Fruit fly (Drosophila melanogaster) whole organism, embryonic: ENCODE measurements around the gene Cpr62Bc.
A peak's percentile ranks its signal among the peaks of the same experiment; 100 is the strongest.

Experiments
- B-H1 ChIP-seq: fragments of 200-800 bp; sonication (Bioruptor generic); IDR thresholded peaks from 3 replicates; pipeline ENCODE4 v1.3.6; 2022; ENCODE audit warnings: missing biosample characterization, missing genetic modification characterization
- C15 ChIP-seq: fragments of 200-800 bp; sonication (Bioruptor generic); IDR thresholded peaks from 3 replicates; pipeline ENCODE4 v1.3.6; 2022; ENCODE audit warnings: missing biosample characterization, missing genetic modification characterization
- CG10321 ChIP-seq: fragments of 200-800 bp; sonication (Bioruptor generic); IDR thresholded peaks from 2 replicates; pipeline ENCODE4 v1.3.6; 2022; ENCODE audit warnings: missing biosample characterization, missing genetic modification characterization
- CG10565 ChIP-seq: fragments of 200-800 bp; sonication (Bioruptor generic); optimal IDR thresholded peaks from 3 replicates; lab custom pipeline; 2016; ENCODE audit warnings: missing biosample characterization, mild to moderate bottlenecking, missing genetic modification characterization
- CG11504 ChIP-seq: fragments of 200-800 bp; sonication (Bioruptor generic); optimal IDR thresholded peaks from 3 replicates; lab custom pipeline; 2019; ENCODE audit warnings: missing biosample characterization, mild to moderate bottlenecking, missing genetic modification characterization, moderate library complexity
- CG12155 ChIP-seq: fragments of 200-800 bp; sonication (Bioruptor generic); optimal IDR thresholded peaks from 3 replicates; lab custom pipeline; 2016; ENCODE audit warnings: missing biosample characterization, missing genetic modification characterization
- CG12219 ChIP-seq: fragments of 200-800 bp; sonication (Bioruptor generic); optimal IDR thresholded peaks from 3 replicates; lab custom pipeline; 2018; ENCODE audit warnings: missing biosample characterization, mild to moderate bottlenecking, missing genetic modification characterization
- CG12391 ChIP-seq: fragments of 200-800 bp; sonication (Bioruptor generic); optimal IDR thresholded peaks from 3 replicates; lab custom pipeline; 2018; ENCODE audit warnings: missing biosample characterization, mild to moderate bottlenecking, missing genetic modification characterization, moderate library complexity
- CG12659 ChIP-seq: fragments of 200-800 bp; sonication (Bioruptor generic); optimal IDR thresholded peaks from 3 replicates; lab custom pipeline; 2017; ENCODE audit warnings: mild to moderate bottlenecking, missing biosample characterization, missing genetic modification reagents, missing genetic modification characterization
- CG14050 ChIP-seq: fragments of 200-800 bp; sonication (Bioruptor generic); IDR thresholded peaks from 3 replicates; pipeline ENCODE4 v1.3.6; 2022; ENCODE audit warnings: missing biosample characterization, missing genetic modification characterization
- CG1647 ChIP-seq: fragments of 200-800 bp; sonication (Bioruptor generic); optimal IDR thresholded peaks from 3 replicates; lab custom pipeline; 2016; ENCODE audit warnings: missing biosample characterization, missing genetic modification characterization
- CG17359 ChIP-seq: fragments of 200-800 bp; sonication (Bioruptor generic); optimal IDR thresholded peaks from 3 replicates; lab custom pipeline; 2018; ENCODE audit warnings: missing biosample characterization, mild to moderate bottlenecking, missing genetic modification characterization, moderate library complexity
- CG18619 ChIP-seq: fragments of 200-800 bp; sonication (Bioruptor generic); optimal IDR thresholded peaks from 3 replicates; lab custom pipeline; 2017; ENCODE audit warnings: missing biosample characterization, mild to moderate bottlenecking, missing genetic modification characterization
- CG2116 ChIP-seq: fragments of 200-800 bp; sonication (Bioruptor generic); optimal IDR thresholded peaks from 3 replicates; lab custom pipeline; 2018; ENCODE audit warnings: missing biosample characterization, mild to moderate bottlenecking, missing genetic modification characterization
- CG2129 ChIP-seq: fragments of 200-800 bp; sonication (Bioruptor generic); IDR thresholded peaks from 2 replicates; pipeline ENCODE4 v1.3.6; 2022; ENCODE audit warnings: missing biosample characterization, missing genetic modification characterization; ENCODE audit not compliant: partially characterized antibody
- CG2678 ChIP-seq: fragments of 200-800 bp; sonication (Bioruptor generic); optimal IDR thresholded peaks from 3 replicates; lab custom pipeline; 2019; ENCODE audit warnings: missing biosample characterization, mild to moderate bottlenecking, missing genetic modification characterization, moderate library complexity
- CG31224 ChIP-seq: fragments of 200-800 bp; sonication (Bioruptor generic); IDR thresholded peaks from 2 replicates; pipeline ENCODE4 v1.3.6; 2022; ENCODE audit warnings: missing biosample characterization, missing genetic modification characterization
- CG34224 ChIP-seq: fragments of 200-800 bp; sonication (Bioruptor generic); IDR thresholded peaks from 3 replicates; pipeline ENCODE4 v1.3.6; 2022; ENCODE audit warnings: missing biosample characterization, missing genetic modification characterization; ENCODE audit not compliant: partially characterized antibody
- CG34376 ChIP-seq: fragments of 200-800 bp; sonication (Bioruptor generic); optimal IDR thresholded peaks from 2 replicates; lab custom pipeline; 2018; ENCODE audit warnings: missing biosample characterization, mild to moderate bottlenecking, missing genetic modification characterization
- CG6791 ChIP-seq: fragments of 200-800 bp; sonication (Bioruptor generic); IDR thresholded peaks from 3 replicates; pipeline ENCODE4 v1.3.6; 2022; ENCODE audit warnings: missing biosample characterization, missing genetic modification characterization; ENCODE audit not compliant: partially characterized antibody
- CG9727 ChIP-seq: fragments of 200-800 bp; sonication (Bioruptor generic); optimal IDR thresholded peaks from 3 replicates; lab custom pipeline; 2017; ENCODE audit warnings: missing biosample characterization, mild to moderate bottlenecking, missing genetic modification characterization
- Drgx ChIP-seq: fragments of 200-800 bp; sonication (Bioruptor generic); IDR thresholded peaks from 2 replicates; pipeline ENCODE4 v1.3.6; 2022; ENCODE audit warnings: missing biosample characterization, missing genetic modification characterization
- Gug ChIP-seq: fragments of 200-800 bp; sonication (Bioruptor generic); IDR thresholded peaks from 4 replicates; pipeline ENCODE4 v1.3.6; 2022; ENCODE audit warnings: missing biosample characterization, missing genetic modification characterization
- HLHmδ ChIP-seq: fragments of 200-800 bp; sonication (Bioruptor generic); optimal IDR thresholded peaks from 2 replicates; lab custom pipeline; 2018; ENCODE audit warnings: missing biosample characterization, mild to moderate bottlenecking, missing genetic modification characterization, moderate library complexity
- Hey ChIP-seq: fragments of 200-800 bp; sonication (Bioruptor generic); optimal IDR thresholded peaks from 3 replicates; lab custom pipeline; 2018; ENCODE audit warnings: missing biosample characterization, mild to moderate bottlenecking, missing genetic modification characterization
- HmgZ ChIP-seq: fragments of 200-800 bp; sonication (Bioruptor generic); optimal IDR thresholded peaks from 2 replicates; lab custom pipeline; 2018; ENCODE audit warnings: missing biosample characterization, mild to moderate bottlenecking, missing genetic modification characterization
- Med ChIP-seq: fragments of 200-800 bp; sonication (Bioruptor generic); peaks from one replicate; lab custom pipeline; 2016; ENCODE audit warnings: missing biosample characterization, missing genetic modification characterization, mild to moderate bottlenecking, inconsistent platforms, moderate library complexity
- NC2β ChIP-seq: fragments of 200-800 bp; sonication (Bioruptor generic); optimal IDR thresholded peaks from 2 replicates; lab custom pipeline; 2016; ENCODE audit warnings: missing biosample characterization, missing genetic modification characterization
- NFAT ChIP-seq: fragments of 200-800 bp; sonication (Bioruptor generic); IDR thresholded peaks from 2 replicates; pipeline ENCODE4 v1.3.6; 2022; ENCODE audit warnings: missing biosample characterization, missing genetic modification characterization
- Opbp ChIP-seq: fragments of 200-800 bp; sonication (Bioruptor generic); IDR thresholded peaks from 3 replicates; pipeline ENCODE4 v1.3.6; 2022; ENCODE audit warnings: missing biosample characterization, missing genetic modification characterization; ENCODE audit not compliant: partially characterized antibody
- Six4 ChIP-seq: fragments of 200-800 bp; sonication (Bioruptor generic); optimal IDR thresholded peaks from 2 replicates; lab custom pipeline; 2016; ENCODE audit warnings: missing biosample characterization, missing genetic modification characterization
- TFAM ChIP-seq: fragments of 200-800 bp; sonication (Bioruptor generic); optimal IDR thresholded peaks from 2 replicates; lab custom pipeline; 2017; ENCODE audit warnings: missing biosample characterization, missing genetic modification characterization, inconsistent platforms
- amos ChIP-seq: fragments of 200-800 bp; sonication (Bioruptor generic); IDR thresholded peaks from 2 replicates; pipeline ENCODE4 v1.3.6; 2022; ENCODE audit warnings: missing biosample characterization, missing genetic modification characterization; ENCODE audit not compliant: partially characterized antibody
- ase ChIP-seq: fragments of 200-800 bp; sonication (Bioruptor generic); IDR thresholded peaks from 3 replicates; pipeline ENCODE4 v1.3.6; 2022; ENCODE audit warnings: missing biosample characterization, missing genetic modification characterization
- ewg ChIP-seq: fragments of 200-800 bp; sonication (Bioruptor generic); optimal IDR thresholded peaks from 3 replicates; lab custom pipeline; 2017; ENCODE audit warnings: mild to moderate bottlenecking, missing biosample characterization, missing genetic modification reagents, missing genetic modification characterization
- fd102C ChIP-seq: fragments of 200-800 bp; sonication (Bioruptor generic); optimal IDR thresholded peaks from 2 replicates; lab custom pipeline; 2018; ENCODE audit warnings: missing biosample characterization, mild to moderate bottlenecking, missing genetic modification characterization, moderate library complexity
- hb ChIP-seq: fragments of 200-800 bp; sonication (Bioruptor generic); IDR thresholded peaks from 3 replicates; pipeline ENCODE4 v1.3.6; 2022; ENCODE audit warnings: missing biosample characterization, missing genetic modification characterization; ENCODE audit not compliant: partially characterized antibody
- hth ChIP-seq: fragments of >200 bp; optimal IDR thresholded peaks from 2 replicates; lab custom pipeline; 2017; ENCODE audit warnings: inconsistent platforms
- kni ChIP-seq: fragments of 200-800 bp; sonication (Bioruptor generic); optimal IDR thresholded peaks from 3 replicates; lab custom pipeline; 2017; ENCODE audit warnings: mild to moderate bottlenecking, missing biosample characterization, missing genetic modification reagents, missing genetic modification characterization
- onecut ChIP-seq: fragments of 200-800 bp; sonication (Bioruptor generic); IDR thresholded peaks from 2 replicates; pipeline ENCODE4 v1.3.6; 2022; ENCODE audit warnings: missing biosample characterization, missing genetic modification characterization
- pb ChIP-seq: fragments of 200-800 bp; sonication (Bioruptor generic); optimal IDR thresholded peaks from 3 replicates; lab custom pipeline; 2016; ENCODE audit warnings: missing biosample characterization, missing genetic modification characterization
- pnt ChIP-seq: fragments of 200-800 bp; sonication (Bioruptor generic); optimal IDR thresholded peaks from 3 replicates; lab custom pipeline; 2016; ENCODE audit warnings: missing biosample characterization, missing genetic modification characterization
- pros ChIP-seq: fragments of 200-800 bp; sonication (Bioruptor generic); optimal IDR thresholded peaks from 3 replicates; lab custom pipeline; 2019; ENCODE audit warnings: missing biosample characterization, mild to moderate bottlenecking, missing genetic modification characterization, moderate library complexity
- rib ChIP-seq: fragments of 200-800 bp; sonication (Bioruptor generic); IDR thresholded peaks from 2 replicates; pipeline ENCODE4 v1.3.6; 2022; ENCODE audit warnings: missing biosample characterization, missing genetic modification characterization
- run ChIP-seq: fragments of 200-800 bp; sonication (Bioruptor generic); optimal IDR thresholded peaks from 3 replicates; lab custom pipeline; 2018; ENCODE audit warnings: missing biosample characterization, mild to moderate bottlenecking, missing genetic modification characterization
- seq ChIP-seq: fragments of 200-800 bp; sonication (Bioruptor generic); IDR thresholded peaks from 2 replicates; pipeline ENCODE4 v1.3.6; 2022; ENCODE audit warnings: missing biosample characterization, missing genetic modification characterization
- sim ChIP-seq: fragments of 200-800 bp; sonication (Bioruptor generic); IDR thresholded peaks from 2 replicates; pipeline ENCODE4 v1.3.6; 2022; ENCODE audit warnings: missing biosample characterization, missing genetic modification characterization
- stwl ChIP-seq: fragments of 200-800 bp; sonication (Bioruptor generic); optimal IDR thresholded peaks from 3 replicates; lab custom pipeline; 2018; ENCODE audit warnings: missing biosample characterization, mild to moderate bottlenecking, missing genetic modification characterization, moderate library complexity
- tx ChIP-seq: fragments of 200-800 bp; sonication (Bioruptor generic); optimal IDR thresholded peaks from 2 replicates; lab custom pipeline; 2016; ENCODE audit warnings: missing biosample characterization, missing genetic modification characterization

Gene Cpr62Bc

DNA sequence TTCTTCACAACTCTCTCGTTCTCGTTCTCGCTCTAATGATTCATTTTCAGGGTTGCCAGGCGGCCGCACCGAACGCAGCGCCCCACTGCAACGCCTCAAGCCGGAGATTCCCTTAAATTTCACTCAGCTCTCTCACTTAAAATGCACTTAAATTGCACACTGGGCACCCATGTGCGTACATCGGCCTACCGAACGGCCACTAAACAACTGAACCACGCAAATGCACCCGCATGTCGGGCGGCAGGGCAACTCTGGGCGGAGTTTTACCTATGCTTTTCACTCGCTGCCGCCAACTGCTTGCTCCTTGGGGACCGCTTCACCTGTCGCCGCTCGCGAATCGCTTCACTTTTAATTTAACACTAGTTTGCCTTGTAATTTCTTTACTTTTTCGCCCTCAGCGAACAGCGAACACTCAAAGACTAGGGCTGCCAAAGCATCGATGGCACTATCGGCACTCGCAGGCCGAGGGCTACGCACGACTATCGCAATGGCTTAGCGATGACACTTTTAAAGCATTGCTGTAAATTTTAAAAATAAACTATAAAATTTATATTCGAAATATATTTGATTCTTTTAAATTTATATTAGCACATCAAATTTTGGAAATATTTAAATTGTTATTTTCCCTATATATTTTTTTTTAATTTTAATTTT is 20.0 kb upstream of the Cpr62Bc start, which contains the start of gene Rap1 (continued):
- TF ChIP-seq CG12219 (GFP tag; lab: Kevin White, UChicago) (no peak), CG2129 (GFP tag; lab: Robert Waterston, UW) (peak; percentile 86), CG11504 (peak; percentile 65), Drgx (peak; percentile 35; the same call in 1 of the 2 replicates), CG1647 (GFP tag; lab: Kevin White, UChicago) (peak; percentile 63), onecut (GFP tag; lab: Robert Waterston, UW) (peak; percentile 47), pnt (GFP tag; lab: Kevin White, UChicago) (peak; percentile 64), HLHmδ (GFP tag; lab: Kevin White, UChicago) (no peak), CG34224 (GFP tag; lab: Robert Waterston, UW) (peak; percentile 85), ase (GFP tag; lab: Robert Waterston, UW) (peak; percentile 62; the same call in 2 of the 3 replicates), tx (peak; percentile 48), Opbp (peak; percentile 95), NFAT (peak; percentile 89), stwl (tag; lab: Kevin White, UChicago) (peak; percentile 27), CG12659 (GFP tag; lab: Kevin White, UChicago) (peak; percentile 64), CG2116 (GFP tag; lab: Kevin White, UChicago) (peak; percentile 39), seq (GFP tag; lab: Robert Waterston, UW) (peak; percentile 26; the same call in 1 of the 2 replicates), hb (GFP tag; lab: Robert Waterston, UW) (peak; percentile 92), CG9727 (peak; percentile 86), pros (GFP tag; lab: Kevin White, UChicago) (peak; percentile 50), CG17359 (tag; lab: Kevin White, UChicago) (peak; percentile 21), CG18619 (GFP tag; lab: Kevin White, UChicago) (peak; percentile 61), CG10321 (GFP tag; lab: Robert Waterston, UW) (0 out of 2 replicates have a peak, but pooled peaks have one; percentile 25), CG6791 (GFP tag; lab: Robert Waterston, UW) (peak; percentile 95), Six4 (GFP tag; lab: Kevin White, UChicago) (peak; percentile 62), B-H1 (peak; percentile 49), CG31224 (GFP tag; lab: Robert Waterston, UW) (peak; percentile 66), rib (GFP tag; lab: Robert Waterston, UW) (no peak), CG34376 (GFP tag; lab: Kevin White, UChicago) (peak; percentile 54), fd102C (GFP tag; lab: Kevin White, UChicago) (no peak), sim (GFP tag; lab: Robert Waterston, UW) (no peak), TFAM (GFP tag; lab: Kevin White, UChicago) (no peak), C15 (GFP tag; lab: Robert Waterston, UW) (0 out of 3 replicates have a peak, but pooled peaks have one; percentile 33), CG2678 (tag; lab: Kevin White, UChicago) (peak; percentile 74), kni (GFP tag; lab: Kevin White, UChicago) (peak; percentile 49), hth (no peak), CG12391 (tag; lab: Kevin White, UChicago) (peak; percentile 70), NC2β (peak; percentile 36), CG12155 (GFP tag; lab: Kevin White, UChicago) (peak; percentile 52), ewg (peak; percentile 27), HmgZ (tag; lab: Kevin White, UChicago) (peak; percentile 15), run (tag; lab: Kevin White, UChicago) (no peak), CG14050 (GFP tag; lab: Robert Waterston, UW) (peak; percentile 28; the same call in 2 of the 3 replicates), Med (GFP tag; lab: Kevin White, UChicago) (peak; percentile 90), Gug (GFP tag; lab: Robert Waterston, UW) (peak; percentile 88), amos (GFP tag; lab: Robert Waterston, UW) (peak; percentile 96), pb (peak; percentile 52), CG10565 (GFP tag; lab: Kevin White, UChicago) (no peak), Hey (tag; lab: Kevin White, UChicago) (no peak)
